Worm (Caenorhabditis elegans): ENCODE results near the gene K08E3.2.

- TF ChIP-seq unc-62 (GFP tag; optimal IDR thresholded peaks at IDR 0.05 in 1 of 2) = peak in 1 of 2 experiments; percentile 54
- TF ChIP-seq unc-62 (tag; optimal IDR thresholded peaks at IDR 0.05) = no peak
- TF ChIP-seq daf-19 (GFP tag; conservative IDR thresholded peaks at IDR 0.05) = no peak
- 0 out of 2 replicates have a peak, but pooled peaks have one; percentile 4 for TF ChIP-seq ZK337.2 (GFP tag; IDR thresholded peaks at IDR 0.05)
These were observed 25.9 kb downstream of the K08E3.2 start for ce11 chrIII:13722387-13723122.
